Worm (Caenorhabditis elegans) whole organism, dauer: Measurements from ENCODE around the gene Y67D8C.2.
"Not testable (repeated sequence)": the region's sequence is repeated elsewhere in the genome, so short reads cannot be mapped to it uniquely, and the experiment has no call there.

ENCODE experiments used
- unc-62 ChIP-seq: sonication (generic microtip); optimal IDR thresholded peaks from 2 replicates; lab custom pipeline; 2017; ENCODE audit warnings: missing biosample characterization, missing genetic modification reagents, missing genetic modification characterization

Gene Y67D8C.2

ce11 chrIV:3071997-3072396 lies at the start of gene Y67D8C.2:
Gene Y67D8C.2 (plus strand): TSS chrIV:3072297.
- no peak for TF ChIP-seq unc-62 (GFP tag; lab: Kevin White, UChicago)

ce11 chrIV:3025874-3026609 lies 46.1 kb upstream of the Y67D8C.2 start:
- no peak for TF ChIP-seq unc-62 (GFP tag; lab: Kevin White, UChicago)

ce11 chrIV:3028842-3029241 lies 43.3 kb upstream of the Y67D8C.2 start, which contains the start of gene ndnf-1:
Gene ndnf-1 (minus strand): TSS chrIV:3028942.
- no peak for TF ChIP-seq unc-62 (GFP tag; lab: Kevin White, UChicago)

- no peak for TF ChIP-seq unc-62 (GFP tag; lab: Kevin White, UChicago)
Observed at ce11 chrIV:3029882-3030281, 42.2 kb upstream of the Y67D8C.2 start.

ce11 chrIV:3032020-3032419 lies 40.1 kb upstream of the Y67D8C.2 start:
- TF ChIP-seq unc-62 (GFP tag; lab: Kevin White, UChicago): no peak

- no peak for TF ChIP-seq unc-62 (GFP tag; lab: Kevin White, UChicago)
Observed at ce11 chrIV:3035375-3035774, 36.7 kb upstream of the Y67D8C.2 start.

ce11 chrIV:3037932-3038331 lies 34.2 kb upstream of the Y67D8C.2 start:
- no peak for TF ChIP-seq unc-62 (GFP tag; lab: Kevin White, UChicago)

- TF ChIP-seq unc-62 (GFP tag; lab: Kevin White, UChicago): no peak
Observed at ce11 chrIV:3038740-3039139, 33.4 kb upstream of the Y67D8C.2 start.

ce11 chrIV:3044158-3044557 lies 27.9 kb upstream of the Y67D8C.2 start:
- TF ChIP-seq unc-62 (GFP tag; lab: Kevin White, UChicago): no peak

- TF ChIP-seq unc-62 (GFP tag; lab: Kevin White, UChicago): no peak
Observed at ce11 chrIV:3046009-3046408, 26.1 kb upstream of the Y67D8C.2 start.

- TF ChIP-seq unc-62 (GFP tag; lab: Kevin White, UChicago): no peak
Observed at ce11 chrIV:3046889-3047288, 25.2 kb upstream of the Y67D8C.2 start.

- TF ChIP-seq unc-62 (GFP tag; lab: Kevin White, UChicago): not testable (repeated sequence)
Observed at ce11 chrIV:3050054-3050990, 21.8 kb upstream of the Y67D8C.2 start, which contains the start of gene eel-1. Gene eel-1 (minus strand): TSS chrIV:3050104.

- TF ChIP-seq unc-62 (GFP tag; lab: Kevin White, UChicago): no peak
Observed at ce11 chrIV:3053428-3053827, 18.7 kb upstream of the Y67D8C.2 start, which contains the start of gene ivph-3. Gene ivph-3 (plus strand): TSS chrIV:3053728.

ce11 chrIV:3055320-3055719 lies 16.8 kb upstream of the Y67D8C.2 start:
- TF ChIP-seq unc-62 (GFP tag; lab: Kevin White, UChicago): no peak

- TF ChIP-seq unc-62 (GFP tag; lab: Kevin White, UChicago): no peak
Observed at ce11 chrIV:3055848-3056247, 16.2 kb upstream of the Y67D8C.2 start.

- TF ChIP-seq unc-62 (GFP tag; lab: Kevin White, UChicago): no peak
Observed at ce11 chrIV:3062936-3063439, 9.1 kb upstream of the Y67D8C.2 start, which contains the start of gene Y67D8C.6. Gene Y67D8C.6 (minus strand): TSS chrIV:3063389.
